Worm (Caenorhabditis elegans): Measurements from ENCODE around the gene pals-38.

pals-38 gene

ce11 chrV:12455695-12456094 lies 8.9 kb upstream of the pals-38 start:
- TF ChIP-seq egrh-3 (GFP tag; IDR thresholded peaks at IDR 0.05) (peak; percentile 81; the same call in 1 of the 2 replicates), ztf-22 (GFP tag; optimal IDR thresholded peaks at IDR 0.05) (no peak), ceh-100 (GFP tag; IDR thresholded peaks at IDR 0.05) (no peak), hmg-1.2 (GFP tag; IDR thresholded peaks at IDR 0.05) (0 out of 2 replicates have a peak, but pooled peaks have one; percentile 4), Y95B8A.8 (GFP tag; IDR thresholded peaks at IDR 0.05) (no peak), snpc-4 (GFP tag; optimal IDR thresholded peaks at IDR 0.05) (no peak), snpc-4 (tag; optimal IDR thresholded peaks at IDR 0.05) (no peak)

- TF ChIP-seq bed-1 (GFP tag; IDR thresholded peaks at IDR 0.05) (no peak), efl-1 (GFP tag; optimal IDR thresholded peaks at IDR 0.05) (peak; percentile 51), somi-1 (GFP tag; optimal IDR thresholded peaks at IDR 0.05) (no peak), sea-2 (GFP tag; IDR thresholded peaks at IDR 0.05) (no peak), egl-44 (GFP tag; IDR thresholded peaks at IDR 0.05) (no peak), lsl-1 (GFP tag; optimal IDR thresholded peaks at IDR 0.05) (no peak), nfyb-1 (GFP tag; IDR thresholded peaks at IDR 0.05) (no peak), unc-62 (GFP tag; optimal IDR thresholded peaks at IDR 0.05) (no peak), akir-1 (GFP tag; optimal IDR thresholded peaks at IDR 0.05) (no peak), rec-8 (tag; optimal IDR thresholded peaks at IDR 0.05) (no peak), dpl-1 (GFP tag; optimal IDR thresholded peaks at IDR 0.05) (peak; percentile 7), madf-6 (GFP tag; IDR thresholded peaks at IDR 0.05) (no peak), attf-3 (GFP tag; conservative IDR thresholded peaks at IDR 0.05) (peak; percentile 93)
Measured at ce11 chrV:12450441-12450840, 3.6 kb upstream of the pals-38 start, which contains the start of gene F28C1.1. Gene F28C1.1, plus strand, starts transcription at chrV:12450805.

- no peak for TF ChIP-seq C17E4.6 (GFP tag; IDR thresholded peaks at IDR 0.05)
- no peak for TF ChIP-seq let-607 (tag; optimal IDR thresholded peaks at IDR 0.05)
- TF ChIP-seq aptf-3 (GFP tag; IDR thresholded peaks at IDR 0.05): no peak
- no peak for TF ChIP-seq madf-8 (GFP tag; conservative IDR thresholded peaks at IDR 0.05)
- TF ChIP-seq mxl-1 (tag; optimal IDR thresholded peaks at IDR 0.05): no peak
Measured at ce11 chrV:12449902-12450301, 3.1 kb upstream of the pals-38 start, which contains the start of gene C54D10.10. Gene C54D10.10, minus strand, starts transcription at chrV:12450002.

- TF ChIP-seq F57C9.4 (tag; optimal IDR thresholded peaks at IDR 0.05) (no peak), lag-1 (GFP tag; IDR thresholded peaks at IDR 0.05) (no peak), ceh-40 (GFP tag; IDR thresholded peaks at IDR 0.05) (no peak), snpc-3.4 (tag; optimal IDR thresholded peaks at IDR 0.05) (no peak), somi-1 (GFP tag; optimal IDR thresholded peaks at IDR 0.05) (no peak), C17E4.6 (GFP tag; IDR thresholded peaks at IDR 0.05) (no peak), cebp-2 (GFP tag; IDR thresholded peaks at IDR 0.05) (no peak), zfh-2 (GFP tag; conservative IDR thresholded peaks at IDR 0.05) (no peak), B0035.1 (tag; optimal IDR thresholded peaks at IDR 0.05) (no peak), F57A8.1 (GFP tag; optimal IDR thresholded peaks at IDR 0.05) (no peak), snpc-1.3 (tag; optimal IDR thresholded peaks at IDR 0.05; ENCODE audit: insufficient read depth) (no peak), hsf-1 (GFP tag; IDR thresholded peaks at IDR 0.05) (no peak), Y53F4B.3 (GFP tag; IDR thresholded peaks at IDR 0.05) (no peak), ztf-18 (tag; optimal IDR thresholded peaks at IDR 0.05) (no peak), sdz-38 (tag; optimal IDR thresholded peaks at IDR 0.05) (no peak), B0336.3 (GFP tag; IDR thresholded peaks at IDR 0.05) (no peak), hrde-1 (tag; optimal IDR thresholded peaks at IDR 0.05; ENCODE audit: borderline replicate concordance) (no peak), nhr-120 (GFP tag; IDR thresholded peaks at IDR 0.05) (no peak), mxl-1 (tag; optimal IDR thresholded peaks at IDR 0.05) (no peak), lin-54 (GFP tag; optimal IDR thresholded peaks at IDR 0.05) (no peak)
Measured at ce11 chrV:12443754-12444153, 3.0 kb downstream of the pals-38 start, which contains the start of gene pals-39. Gene pals-39, minus strand, starts transcription at chrV:12443854.
